Worm (Caenorhabditis elegans) whole organism, L3 larva: ENCODE measurements around the gene M03F4.6.

Experiments
- ceh-82 ChIP-seq: fragments of 150-350 bp; optimal IDR thresholded peaks from 2 replicates; lab custom pipeline; 2014; ENCODE audit warnings: missing biosample characterization, missing genetic modification characterization
- fos-1 ChIP-seq: fragments of 150-350 bp; optimal IDR thresholded peaks from 2 replicates; lab custom pipeline; 2014; ENCODE audit warnings: missing biosample characterization, missing genetic modification characterization
- nhr-11 ChIP-seq: fragments of 150-350 bp; optimal IDR thresholded peaks from 2 replicates; lab custom pipeline; 2014; ENCODE audit warnings: missing biosample characterization, missing genetic modification characterization
- nhr-23 ChIP-seq: fragments of 150-350 bp; optimal IDR thresholded peaks from 2 replicates; lab custom pipeline; 2014; ENCODE audit warnings: missing biosample characterization, missing genetic modification reagents, missing genetic modification characterization
- nhr-237 ChIP-seq: fragments of 150-350 bp; optimal IDR thresholded peaks from 2 replicates; lab custom pipeline; 2014; ENCODE audit warnings: missing biosample characterization, missing genetic modification characterization
- skn-1 ChIP-seq: fragments of 150-350 bp; optimal IDR thresholded peaks from 2 replicates; lab custom pipeline; 2014; ENCODE audit warnings: missing biosample characterization, missing genetic modification characterization

DNA sequence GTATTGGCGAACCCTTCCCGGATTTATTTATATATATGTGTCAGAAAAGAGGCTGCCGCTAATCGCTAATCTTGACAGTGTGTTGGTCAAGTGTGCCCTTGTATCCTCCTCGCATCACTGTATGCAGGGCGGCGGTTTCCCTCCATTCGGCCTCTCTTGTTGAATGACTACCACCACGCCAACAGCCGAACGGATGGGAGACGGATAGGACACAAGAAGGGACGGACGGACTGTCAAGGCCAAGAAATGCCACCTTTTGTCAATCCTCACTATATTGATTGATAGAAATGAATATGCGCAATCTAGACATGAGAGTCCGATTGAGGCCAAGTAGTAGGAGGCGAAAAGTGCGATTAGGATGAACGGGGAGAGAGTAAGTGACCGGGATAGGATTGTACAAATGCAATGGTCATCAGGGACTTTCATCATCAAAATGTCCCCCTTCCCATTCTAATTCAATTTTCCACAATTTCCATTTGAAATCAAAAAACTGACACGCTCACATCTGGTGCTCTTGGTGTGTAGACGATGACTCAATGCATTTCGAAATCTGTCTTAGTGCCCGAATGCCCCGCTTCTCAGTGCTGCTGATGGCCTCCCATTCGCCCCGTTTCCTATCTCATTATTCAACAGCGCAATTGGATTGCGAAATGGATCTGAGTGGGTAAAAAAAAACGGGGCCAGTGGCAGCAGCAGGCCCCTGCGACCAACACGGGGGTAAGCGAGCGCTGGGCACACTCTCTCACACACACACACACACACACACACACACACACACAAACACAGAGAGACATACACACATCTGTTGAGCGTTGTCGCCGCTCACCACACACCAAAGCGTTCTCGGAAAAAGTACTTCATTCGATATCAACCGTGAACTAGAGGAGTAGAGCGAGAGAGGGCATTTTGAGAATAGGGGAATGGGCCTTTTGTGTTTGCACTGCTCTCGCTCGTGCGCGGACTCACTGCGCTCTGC, 7.2 kb downstream of the M03F4.6 start:
- no peak for TF ChIP-seq skn-1 (tag; lab: Kevin White, UChicago)
- no peak for TF ChIP-seq nhr-23 (tag; lab: Kevin White, UChicago)
- no peak for TF ChIP-seq ceh-82 (tag; lab: Kevin White, UChicago)
- no peak for TF ChIP-seq nhr-237 (tag; lab: Kevin White, UChicago)
- no peak for TF ChIP-seq fos-1 (tag; lab: Kevin White, UChicago)
- peak; percentile 23 for TF ChIP-seq nhr-11 (tag; lab: Kevin White, UChicago)
